Worm (Caenorhabditis elegans) whole organism, L1 larva: Measurements from ENCODE around the gene Y64H9A.2.

ENCODE experiments used
- C04F5.9 ChIP-seq: sonication (generic microtip); optimal IDR thresholded peaks from 2 replicates; lab custom pipeline; 2016; ENCODE audit warnings: missing genetic modification characterization, missing compliant biosample characterization
- C16A3.4 ChIP-seq: fragments of 150-350 bp; optimal IDR thresholded peaks from 2 replicates; lab custom pipeline; 2014; ENCODE audit warnings: missing biosample characterization, missing genetic modification characterization
- C34B4.2 ChIP-seq: sonication (generic microtip); optimal IDR thresholded peaks from 2 replicates; lab custom pipeline; 2017; ENCODE audit warnings: mild to moderate bottlenecking, missing genetic modification characterization, missing compliant biosample characterization
- F16B12.6 ChIP-seq: fragments of 150-350 bp; optimal IDR thresholded peaks from 2 replicates; lab custom pipeline; 2014; ENCODE audit warnings: missing biosample characterization, missing genetic modification characterization
- aha-1 ChIP-seq: fragments of 150-350 bp; optimal IDR thresholded peaks from 2 replicates; lab custom pipeline; 2014; ENCODE audit warnings: missing biosample characterization, missing genetic modification characterization
- alr-1 ChIP-seq: fragments of 200-800 bp; sonication (Bioruptor generic); optimal IDR thresholded peaks from 2 replicates; lab custom pipeline; 2018; ENCODE audit warnings: borderline replicate concordance, mild to moderate bottlenecking, missing genetic modification characterization, missing compliant biosample characterization
- blmp-1 ChIP-seq: fragments of 150-350 bp; optimal IDR thresholded peaks from 2 replicates; lab custom pipeline; 2014; ENCODE audit warnings: missing biosample characterization, missing genetic modification characterization
- ceh-82 ChIP-seq, 3 experiments: fragments of 150-350 bp in 1 of 3; sonication (generic microtip) in 2 of 3; optimal IDR thresholded peaks; 2 replicates each; lab custom pipeline; 2014 to 2017; ENCODE audit warnings: missing biosample characterization in 3 of 3, missing genetic modification characterization in 3 of 3
- ceh-88 ChIP-seq: fragments of 200-800 bp; sonication (Bioruptor generic); IDR thresholded peaks from 2 replicates; pipeline ENCODE4 v1.3.6; 2022; ENCODE audit warnings: missing genetic modification characterization, missing compliant biosample characterization
- ces-1 ChIP-seq: fragments of 150-350 bp; optimal IDR thresholded peaks from 2 replicates; lab custom pipeline; 2014; ENCODE audit warnings: missing biosample characterization, missing genetic modification reagents, missing genetic modification characterization
- dpl-1 ChIP-seq, 3 experiments: fragments of 150-350 bp in 2 of 3; sonication (generic microtip) in 1 of 3; optimal IDR thresholded peaks; 2 replicates each; lab custom pipeline; 2014 to 2017; ENCODE audit warnings: missing biosample characterization in 3 of 3, missing genetic modification characterization in 3 of 3, missing genetic modification reagents in 3 of 3
- dsc-1 ChIP-seq: sonication (generic microtip); optimal IDR thresholded peaks from 2 replicates; lab custom pipeline; 2016; ENCODE audit warnings: mild to moderate bottlenecking, missing genetic modification characterization, missing compliant biosample characterization
- efl-1 ChIP-seq, 4 experiments: fragments of 150-350 bp; optimal IDR thresholded peaks in 3 of 4; peaks in 1 of 4; 1 replicate in 1 of 4; 2 replicates in 3 of 4; lab custom pipeline; 2014; ENCODE audit warnings: missing biosample characterization in 2 of 4, missing genetic modification characterization in 2 of 4, missing genetic modification reagents in 2 of 4
- efl-3 ChIP-seq: fragments of 200-800 bp; sonication (Bioruptor generic); optimal IDR thresholded peaks from 2 replicates; lab custom pipeline; 2018; ENCODE audit warnings: mild to moderate bottlenecking, missing genetic modification characterization, missing compliant biosample characterization
- elt-2 ChIP-seq: sonication (generic microtip); optimal IDR thresholded peaks from 2 replicates; lab custom pipeline; 2016; ENCODE audit warnings: missing genetic modification characterization, mild to moderate bottlenecking, inconsistent platforms, missing compliant biosample characterization, missing genetic modification reagents
- elt-3 ChIP-seq, 6 experiments: fragments of 150-350 bp in 1 of 6; sonication (generic microtip); optimal IDR thresholded peaks; 2 replicates each; lab custom pipeline; 2017 to 2018; ENCODE audit warnings: missing biosample characterization in 6 of 6, missing genetic modification characterization in 6 of 6, inconsistent platforms in 1 of 6
- fkh-4 ChIP-seq: sonication (generic microtip); optimal IDR thresholded peaks from 2 replicates; lab custom pipeline; 2016; ENCODE audit warnings: missing compliant biosample characterization, missing genetic modification characterization, borderline replicate concordance
- fos-1 ChIP-seq: fragments of 150-350 bp; optimal IDR thresholded peaks from 2 replicates; lab custom pipeline; 2014; ENCODE audit warnings: missing biosample characterization, missing genetic modification characterization
- grh-1 ChIP-seq: fragments of 200-800 bp; sonication (Bioruptor generic); IDR thresholded peaks from 2 replicates; pipeline ENCODE4 v1.3.6; 2022; ENCODE audit warnings: missing genetic modification reagents, missing genetic modification characterization, missing compliant biosample characterization
- hlh-17 ChIP-seq: fragments of 200-800 bp; sonication (Bioruptor generic); optimal IDR thresholded peaks from 2 replicates; lab custom pipeline; 2018; ENCODE audit warnings: missing genetic modification characterization, mild to moderate bottlenecking, missing compliant biosample characterization, moderate library complexity, borderline replicate concordance
- hpl-2 ChIP-seq: fragments of 150-350 bp; optimal IDR thresholded peaks from 2 replicates; lab custom pipeline; 2014; ENCODE audit warnings: missing biosample characterization, missing genetic modification reagents, missing genetic modification characterization
- irx-1 ChIP-seq: sonication (generic microtip); optimal IDR thresholded peaks from 2 replicates; lab custom pipeline; 2016; ENCODE audit warnings: missing genetic modification characterization, missing compliant biosample characterization
- isw-1 ChIP-seq: fragments of 200-800 bp; sonication (Bioruptor generic); IDR thresholded peaks from 2 replicates; pipeline ENCODE4 v1.3.6; 2022; ENCODE audit warnings: missing genetic modification characterization, missing compliant biosample characterization
- jun-1 ChIP-seq: fragments of 150-350 bp; optimal IDR thresholded peaks from 2 replicates; lab custom pipeline; 2014; ENCODE audit warnings: missing biosample characterization, missing genetic modification reagents, missing genetic modification characterization
- lin-14 ChIP-seq: fragments of 200-800 bp; sonication (Bioruptor generic); optimal IDR thresholded peaks from 2 replicates; lab custom pipeline; 2018; ENCODE audit warnings: mild to moderate bottlenecking, missing genetic modification characterization, moderate library complexity, missing compliant biosample characterization
- lin-15B ChIP-seq: fragments of 150-350 bp; sonication (generic microtip); optimal IDR thresholded peaks from 3 replicates; lab custom pipeline; 2014; ENCODE audit warnings: missing biosample characterization, missing genetic modification characterization
- lin-35 ChIP-seq, 2 experiments: fragments of 150-350 bp; optimal IDR thresholded peaks; 2 replicates each; lab custom pipeline; 2014; ENCODE audit warnings: missing biosample characterization in 2 of 2, missing genetic modification characterization in 2 of 2, missing genetic modification reagents in 2 of 2
- lsy-2 ChIP-seq, 2 experiments: fragments of 150-350 bp; optimal IDR thresholded peaks; 2 replicates each; lab custom pipeline; 2014; ENCODE audit warnings: missing biosample characterization in 2 of 2, missing genetic modification characterization in 2 of 2
- mab-9 ChIP-seq: fragments of 200-800 bp; sonication (Bioruptor generic); IDR thresholded peaks from 2 replicates; pipeline ENCODE4 v1.3.6; 2022; ENCODE audit warnings: missing genetic modification reagents, missing genetic modification characterization, missing compliant biosample characterization
- mdl-1 ChIP-seq, 2 experiments: fragments of 150-350 bp; optimal IDR thresholded peaks; 2 replicates each; lab custom pipeline; 2014 to 2017; ENCODE audit warnings: missing biosample characterization in 2 of 2, missing genetic modification characterization in 2 of 2, inconsistent platforms in 1 of 2
- mef-2 ChIP-seq: fragments of 150-350 bp; optimal IDR thresholded peaks from 2 replicates; lab custom pipeline; 2014; ENCODE audit warnings: missing biosample characterization, missing genetic modification characterization
- mep-1 ChIP-seq: fragments of 150-350 bp; optimal IDR thresholded peaks from 2 replicates; lab custom pipeline; 2014; ENCODE audit warnings: missing biosample characterization, missing genetic modification characterization
- nhr-237 ChIP-seq: fragments of 150-350 bp; optimal IDR thresholded peaks from 2 replicates; lab custom pipeline; 2014; ENCODE audit warnings: missing biosample characterization, missing genetic modification characterization
- nhr-47 ChIP-seq: sonication (generic microtip); optimal IDR thresholded peaks from 2 replicates; lab custom pipeline; 2016; ENCODE audit warnings: mild to moderate bottlenecking, missing genetic modification characterization, moderate library complexity, missing compliant biosample characterization
- nhr-71 ChIP-seq: sonication (generic microtip); optimal IDR thresholded peaks from 2 replicates; lab custom pipeline; 2016; ENCODE audit warnings: mild to moderate bottlenecking, missing genetic modification characterization, moderate library complexity, missing compliant biosample characterization
- nhr-76 ChIP-seq: sonication (generic microtip); optimal IDR thresholded peaks from 2 replicates; lab custom pipeline; 2017; ENCODE audit warnings: missing biosample characterization, missing genetic modification characterization
- nhr-84 ChIP-seq: sonication (generic microtip); optimal IDR thresholded peaks from 2 replicates; lab custom pipeline; 2017; ENCODE audit warnings: missing biosample characterization, missing genetic modification characterization
- pag-3 ChIP-seq: sonication (generic microtip); optimal IDR thresholded peaks from 2 replicates; lab custom pipeline; 2017; ENCODE audit warnings: missing genetic modification characterization, mild to moderate bottlenecking, missing compliant biosample characterization, antibody characterized with exemption, borderline replicate concordance; ENCODE audit not compliant: insufficient read depth
- skn-1 ChIP-seq: fragments of 150-350 bp; optimal IDR thresholded peaks from 2 replicates; lab custom pipeline; 2014; ENCODE audit warnings: missing biosample characterization, missing genetic modification characterization
- snu-23 ChIP-seq: sonication (generic microtip); optimal IDR thresholded peaks from 2 replicates; lab custom pipeline; 2016; ENCODE audit warnings: missing genetic modification characterization, missing compliant biosample characterization
- sox-4 ChIP-seq: sonication (generic microtip); optimal IDR thresholded peaks from 2 replicates; lab custom pipeline; 2016; ENCODE audit warnings: missing genetic modification characterization, missing compliant biosample characterization
- swsn-7 ChIP-seq: sonication (generic microtip); optimal IDR thresholded peaks from 2 replicates; lab custom pipeline; 2016; ENCODE audit warnings: missing genetic modification characterization, missing compliant biosample characterization
- unc-130 ChIP-seq: fragments of 150-350 bp; optimal IDR thresholded peaks from 2 replicates; lab custom pipeline; 2017; ENCODE audit warnings: missing biosample characterization, missing genetic modification characterization, inconsistent platforms
- unc-30 ChIP-seq: sonication (generic microtip); optimal IDR thresholded peaks from 2 replicates; lab custom pipeline; 2017; ENCODE audit warnings: missing biosample characterization, missing genetic modification characterization
- unc-62 ChIP-seq: fragments of 150-350 bp; optimal IDR thresholded peaks from 2 replicates; lab custom pipeline; 2014; ENCODE audit warnings: missing biosample characterization, missing genetic modification reagents, missing genetic modification characterization
- unc-86 ChIP-seq: sonication (generic microtip); optimal IDR thresholded peaks from 2 replicates; lab custom pipeline; 2016; ENCODE audit warnings: missing genetic modification characterization, missing compliant biosample characterization
- unc-98 ChIP-seq: fragments of 200-800 bp; sonication (Bioruptor generic); IDR thresholded peaks from 2 replicates; pipeline ENCODE4 v1.3.6; 2022; ENCODE audit warnings: missing genetic modification characterization, missing compliant biosample characterization
- vab-15 ChIP-seq: sonication (generic microtip); optimal IDR thresholded peaks from 2 replicates; lab custom pipeline; 2017; ENCODE audit warnings: missing genotype, mild to moderate bottlenecking, missing genetic modification characterization, missing compliant biosample characterization
- xbp-1 ChIP-seq: sonication (generic microtip); optimal IDR thresholded peaks from 2 replicates; lab custom pipeline; 2016; ENCODE audit warnings: missing genetic modification characterization, missing compliant biosample characterization
- zip-4 ChIP-seq: fragments of 200-800 bp; sonication (Bioruptor generic); optimal IDR thresholded peaks from 2 replicates; lab custom pipeline; 2018; ENCODE audit warnings: mild to moderate bottlenecking, missing genetic modification characterization, moderate library complexity, missing compliant biosample characterization
- ztf-4 ChIP-seq: fragments of 150-350 bp; optimal IDR thresholded peaks from 2 replicates; lab custom pipeline; 2014; ENCODE audit warnings: missing biosample characterization, missing genetic modification characterization

The Y64H9A.2 gene

DNA sequence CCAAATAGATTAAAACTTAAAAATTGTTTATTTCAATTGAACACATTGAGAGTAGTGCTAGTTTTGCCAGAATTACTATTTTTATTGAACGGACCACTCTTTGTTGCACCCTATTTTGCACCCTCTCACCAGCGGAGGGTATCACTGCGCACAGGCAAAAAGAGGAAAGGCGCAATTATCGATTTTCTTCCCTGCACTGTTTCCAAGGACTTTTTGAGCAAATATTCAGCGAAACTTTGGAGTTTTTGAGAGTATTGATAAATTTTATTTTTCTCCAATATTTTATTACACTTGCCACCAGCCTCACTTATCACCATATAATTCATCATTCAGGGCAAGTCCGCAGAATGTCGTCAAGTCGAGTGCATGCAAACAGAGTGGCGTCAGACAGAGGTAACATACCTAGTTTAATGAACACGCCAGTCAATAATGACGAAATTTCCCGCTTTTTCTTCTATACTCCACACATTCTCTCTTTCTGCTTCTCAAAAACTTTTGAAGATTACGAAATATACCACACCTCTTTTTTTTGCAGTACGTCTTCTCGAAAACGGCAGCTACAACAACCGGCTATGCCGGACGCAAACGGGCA, 25.6 kb upstream of the Y64H9A.2 start:
- TF ChIP-seq snu-23 (peak; percentile 47), efl-3 (GFP tag; lab: Kevin White, UChicago) (no peak), lin-35 (GFP tag; optimal IDR thresholded peaks at IDR 0.05; lab: Kevin White, UChicago) (peak in 1 of 2 experiments; percentile 49), elt-2 (tag; lab: Kevin White, UChicago) (peak; percentile 16), nhr-84 (tag; lab: Kevin White, UChicago) (no peak), lin-15B (tag; lab: Kevin White, UChicago) (no peak), fos-1 (tag; lab: Kevin White, UChicago) (no peak), alr-1 (tag; lab: Kevin White, UChicago) (no peak), nhr-76 (no peak), elt-3 (tag; optimal IDR thresholded peaks at IDR 0.05; lab: Kevin White, UChicago) (no peak), nhr-47 (tag; lab: Kevin White, UChicago) (no peak), hpl-2 (peak; percentile 8), xbp-1 (tag; lab: Kevin White, UChicago) (peak; percentile 17), mef-2 (tag; lab: Kevin White, UChicago) (no peak), mab-9 (no peak), dpl-1 (GFP tag; optimal IDR thresholded peaks at IDR 0.05; lab: Kevin White, UChicago) (peak in 1 of 3 experiments; percentile 6), skn-1 (tag; lab: Kevin White, UChicago) (peak; percentile 46), C34B4.2 (tag; lab: Kevin White, UChicago) (no peak), lin-14 (GFP tag; lab: Kevin White, UChicago) (peak; percentile 56), unc-98 (no peak), irx-1 (tag; lab: Kevin White, UChicago) (no peak), jun-1 (no peak), unc-86 (no peak), ceh-88 (no peak), unc-62 (GFP tag; lab: Kevin White, UChicago) (no peak), ceh-82 (tag; optimal IDR thresholded peaks at IDR 0.05; lab: Kevin White, UChicago) (no peak), unc-30 (tag; lab: Kevin White, UChicago) (no peak), vab-15 (no peak), isw-1 (GFP tag; lab: Robert Waterston, UW) (no peak), hlh-17 (GFP tag; lab: Kevin White, UChicago) (no peak), swsn-7 (tag; lab: Kevin White, UChicago) (peak; percentile 18), unc-130 (tag; lab: Kevin White, UChicago) (peak; percentile 21), zip-4 (GFP tag; lab: Kevin White, UChicago) (no peak), nhr-237 (tag; lab: Kevin White, UChicago) (no peak), efl-1 (optimal IDR thresholded peaks at IDR 0.05; lab: Kevin White, UChicago) (peak in 1 of 2 experiments; percentile 44), efl-1 (GFP tag; optimal IDR thresholded peaks at IDR 0.05 in 1 of 2; lab: Kevin White, UChicago) (peak in 1 of 2 experiments; percentile 0), mdl-1 (tag; optimal IDR thresholded peaks at IDR 0.05; lab: Kevin White, UChicago) (no peak), sox-4 (no peak), nhr-71 (tag; lab: Kevin White, UChicago) (peak; percentile 37), F16B12.6 (tag; lab: Kevin White, UChicago) (peak; percentile 75), ces-1 (GFP tag; lab: Kevin White, UChicago) (no peak), mep-1 (tag; lab: Kevin White, UChicago) (peak; percentile 50), dsc-1 (tag; lab: Kevin White, UChicago) (no peak), aha-1 (tag; lab: Kevin White, UChicago) (no peak), fkh-4 (tag; lab: Kevin White, UChicago) (no peak), lsy-2 (tag; optimal IDR thresholded peaks at IDR 0.05; lab: Kevin White, UChicago) (peak in 1 of 2 experiments; percentile 45), ztf-4 (no peak), pag-3 (no peak), grh-1 (no peak), blmp-1 (peak; percentile 30), C16A3.4 (peak; percentile 35), C04F5.9 (no peak)
